Fruit fly (Drosophila melanogaster): ENCODE data around the gene COX6CL.
A peak's percentile ranks its signal among the peaks of the same experiment; 100 is the strongest.

COX6CL gene

dm6 chr2L:5805091-5805817 is 13.0 kb downstream of the COX6CL start, which contains the start of gene CG11034:
CG11034 (plus strand) TSS chr2L:5805395.
- 0 out of 3 replicates have a peak, but pooled peaks have one; percentile 50 for TF ChIP-seq dysf (GFP tag; IDR thresholded peaks at IDR 0.05)
- peak; percentile 24 for TF ChIP-seq stwl (tag; optimal IDR thresholded peaks at IDR 0.05)
- TF ChIP-seq shn (GFP tag; optimal IDR thresholded peaks at IDR 0.05) = no peak
- TF ChIP-seq Meics (GFP tag; optimal IDR thresholded peaks at IDR 0.05) = peak; percentile 5
- TF ChIP-seq CG2889 (GFP tag; IDR thresholded peaks at IDR 0.05) = peak; percentile 78
- TF ChIP-seq HLHmδ (GFP tag; optimal IDR thresholded peaks at IDR 0.05) = peak; percentile 71
- peak; percentile 94 for TF ChIP-seq grn (GFP tag; optimal IDR thresholded peaks at IDR 0.05)
- TF ChIP-seq Med (GFP tag) = peak; percentile 73
- TF ChIP-seq sug (tag; optimal IDR thresholded peaks at IDR 0.05) = no peak
- TF ChIP-seq CG8765 (GFP tag; IDR thresholded peaks at IDR 0.05) = no peak
- peak; percentile 64; the same call in 2 of the 3 replicates for TF ChIP-seq row (GFP tag; IDR thresholded peaks at IDR 0.05)
- TF ChIP-seq CG6272 (GFP tag; IDR thresholded peaks at IDR 0.05) = 0 out of 2 replicates have a peak, but pooled peaks have one; percentile 21
- no peak for TF ChIP-seq CG18262 (tag; optimal IDR thresholded peaks at IDR 0.05)
- peak in 1 of 2 experiments; percentile 53 for TF ChIP-seq tll (GFP tag; optimal IDR thresholded peaks at IDR 0.05)
- 0 out of 2 replicates have a peak, but pooled peaks have one; percentile 30 for TF ChIP-seq Xrp1 (GFP tag; IDR thresholded peaks at IDR 0.05)
- no peak for TF ChIP-seq CG10979 (tag; optimal IDR thresholded peaks at IDR 0.05)
- TF ChIP-seq stc (GFP tag; IDR thresholded peaks at IDR 0.05) = 0 out of 2 replicates have a peak, but pooled peaks have one; percentile 0
- TF ChIP-seq Sry-δ (GFP tag; optimal IDR thresholded peaks at IDR 0.05) = no peak
- peak; percentile 42; the same call in 2 of the 3 replicates for TF ChIP-seq otp (GFP tag; IDR thresholded peaks at IDR 0.05)
- no peak for TF ChIP-seq btn (GFP tag; optimal IDR thresholded peaks at IDR 0.05)
- TF ChIP-seq ci (GFP tag; IDR thresholded peaks at IDR 0.05) = peak; percentile 39; the same call in 2 of the 3 replicates
- TF ChIP-seq onecut (GFP tag; IDR thresholded peaks at IDR 0.05) = peak; percentile 22; the same call in 1 of the 2 replicates
- TF ChIP-seq PHDP (tag; optimal IDR thresholded peaks at IDR 0.05) = no peak
- peak; percentile 42; the same call in 1 of the 2 replicates for TF ChIP-seq Bgb (GFP tag; IDR thresholded peaks at IDR 0.05; ENCODE audit: partially characterized antibody)
- TF ChIP-seq zen2 (GFP tag; IDR thresholded peaks at IDR 0.05; ENCODE audit: partially characterized antibody) = 0 out of 3 replicates have a peak, but pooled peaks have one; percentile 11
- peak; percentile 70 to 81 for TF ChIP-seq Trl (optimal IDR thresholded peaks at IDR 0.05)
- TF ChIP-seq Trl (GFP tag; optimal IDR thresholded peaks at IDR 0.05) = no peak
- TF ChIP-seq CG9215 (GFP tag; IDR thresholded peaks at IDR 0.05) = no peak
- no peak for TF ChIP-seq lov (optimal IDR thresholded peaks at IDR 0.05)
- TF ChIP-seq lov (GFP tag; IDR thresholded peaks at IDR 0.05) = 0 out of 3 replicates have a peak, but pooled peaks have one; percentile 10
- peak; percentile 22; the same call in 1 of the 2 replicates for TF ChIP-seq amos (GFP tag; IDR thresholded peaks at IDR 0.05; ENCODE audit: partially characterized antibody)
- TF ChIP-seq Abd-B (GFP tag; optimal IDR thresholded peaks at IDR 0.05) = peak; percentile 23
- peak; percentile 52 for TF ChIP-seq CG32532 (GFP tag; IDR thresholded peaks at IDR 0.05)
- TF ChIP-seq kah (GFP tag; optimal IDR thresholded peaks at IDR 0.05) = peak; percentile 93
- TF ChIP-seq en (GFP tag; optimal IDR thresholded peaks at IDR 0.05) = peak; percentile 7
- no peak for TF ChIP-seq cwo (GFP tag; optimal IDR thresholded peaks at IDR 0.05)
- peak; percentile 56 for TF ChIP-seq CG15479 (GFP tag; optimal IDR thresholded peaks at IDR 0.05)
- peak; percentile 21; the same call in 1 of the 2 replicates for TF ChIP-seq Ptx1 (GFP tag; IDR thresholded peaks at IDR 0.05)
- no peak for TF ChIP-seq CG10267 (tag; optimal IDR thresholded peaks at IDR 0.05)
- TF ChIP-seq CTCF (GFP tag; optimal IDR thresholded peaks at IDR 0.05) = no peak
- TF ChIP-seq CG9727 (GFP tag; optimal IDR thresholded peaks at IDR 0.05) = no peak
- peak; percentile 3 for TF ChIP-seq CG13424 (tag; optimal IDR thresholded peaks at IDR 0.05)
- TF ChIP-seq chinmo (GFP tag; IDR thresholded peaks at IDR 0.05; ENCODE audit: partially characterized antibody) = peak; percentile 87; the same call in 2 of the 4 replicates
- 0 out of 2 replicates have a peak, but pooled peaks have one; percentile 15 for TF ChIP-seq Awh (GFP tag; IDR thresholded peaks at IDR 0.05)
- TF ChIP-seq Jarid2 (GFP tag; optimal IDR thresholded peaks at IDR 0.05) = peak; percentile 91
- TF ChIP-seq HmgD (GFP tag; optimal IDR thresholded peaks at IDR 0.05) = no peak
- peak; percentile 89 for TF ChIP-seq CG3163 (GFP tag; optimal IDR thresholded peaks at IDR 0.05)
- TF ChIP-seq Pdp1 (GFP tag; optimal IDR thresholded peaks at IDR 0.05) = peak in 1 of 2 experiments; percentile 15
- peak; percentile 32; the same call in 1 of the 2 replicates for TF ChIP-seq Ada2b (GFP tag; IDR thresholded peaks at IDR 0.05)

Data from whole organism, embryonic.